Worm (Caenorhabditis elegans): Measurements from ENCODE around the gene F35D11.3.

F35D11.3 gene

ce11 chrII:4638891-4639290, 30.7 kb downstream of the F35D11.3 start:
- TF ChIP-seq scrt-1 (GFP tag; IDR thresholded peaks at IDR 0.05) (no peak), hmg-4 (GFP tag; optimal IDR thresholded peaks at IDR 0.05) (no peak), flt-1 (GFP tag; IDR thresholded peaks at IDR 0.05) (no peak)

ce11 chrII:4640748-4641147, 32.6 kb downstream of the F35D11.3 start:
- no peak for TF ChIP-seq F13C5.2 (tag; optimal IDR thresholded peaks at IDR 0.05)
- TF ChIP-seq ama-1 (optimal IDR thresholded peaks at IDR 0.05), result no peak
- no peak for TF ChIP-seq tra-4 (tag; optimal IDR thresholded peaks at IDR 0.05)
- TF ChIP-seq B0310.2 (tag; optimal IDR thresholded peaks at IDR 0.05), result no peak
- TF ChIP-seq ceh-36 (tag; optimal IDR thresholded peaks at IDR 0.05), result no peak
- no peak for TF ChIP-seq ets-7 (tag; optimal IDR thresholded peaks at IDR 0.05)
- TF ChIP-seq tbx-37 (GFP tag; conservative IDR thresholded peaks at IDR 0.05), result no peak
- TF ChIP-seq flt-1 (GFP tag; IDR thresholded peaks at IDR 0.05), result no peak
- no peak for TF ChIP-seq hmg-4 (GFP tag; optimal IDR thresholded peaks at IDR 0.05)
- no peak for TF ChIP-seq scrt-1 (GFP tag; IDR thresholded peaks at IDR 0.05)
- TF ChIP-seq aly-1 (tag; optimal IDR thresholded peaks at IDR 0.05), result no peak
- no peak for TF ChIP-seq sea-1 (GFP tag; conservative IDR thresholded peaks at IDR 0.05)
- TF ChIP-seq pes-1 (GFP tag; IDR thresholded peaks at IDR 0.05), result no peak
- no peak for TF ChIP-seq hnd-1 (tag; optimal IDR thresholded peaks at IDR 0.05)
- no peak for TF ChIP-seq hmbx-1 (tag; optimal IDR thresholded peaks at IDR 0.05)
- no peak for TF ChIP-seq ceh-13 (GFP tag; optimal IDR thresholded peaks at IDR 0.05)
- no peak for TF ChIP-seq tbx-11 (GFP tag; IDR thresholded peaks at IDR 0.05)

- no peak for TF ChIP-seq ceh-36 (tag; optimal IDR thresholded peaks at IDR 0.05)
- no peak for TF ChIP-seq ets-7 (tag; optimal IDR thresholded peaks at IDR 0.05)
- no peak for TF ChIP-seq scrt-1 (GFP tag; IDR thresholded peaks at IDR 0.05)
- TF ChIP-seq hmg-4 (GFP tag; optimal IDR thresholded peaks at IDR 0.05), result no peak
- no peak for TF ChIP-seq tbx-11 (GFP tag; IDR thresholded peaks at IDR 0.05)
- no peak for TF ChIP-seq hnd-1 (tag; optimal IDR thresholded peaks at IDR 0.05)
- TF ChIP-seq ceh-13 (GFP tag; optimal IDR thresholded peaks at IDR 0.05), result no peak
- TF ChIP-seq ama-1 (optimal IDR thresholded peaks at IDR 0.05), result no peak
- no peak for TF ChIP-seq aly-1 (tag; optimal IDR thresholded peaks at IDR 0.05)
- no peak for TF ChIP-seq flt-1 (GFP tag; IDR thresholded peaks at IDR 0.05)
- no peak for TF ChIP-seq sea-1 (GFP tag; conservative IDR thresholded peaks at IDR 0.05)
Measured at ce11 chrII:4648785-4649184, 40.6 kb downstream of the F35D11.3 start, which contains the start of gene lgc-27. lgc-27 (plus strand) TSS chrII:4649085.

- TF ChIP-seq ceh-36 (tag; optimal IDR thresholded peaks at IDR 0.05), result no peak
- TF ChIP-seq scrt-1 (GFP tag; IDR thresholded peaks at IDR 0.05), result no peak
- TF ChIP-seq F13C5.2 (tag; optimal IDR thresholded peaks at IDR 0.05), result no peak
- TF ChIP-seq sea-1 (GFP tag; conservative IDR thresholded peaks at IDR 0.05), result no peak
- TF ChIP-seq ceh-13 (GFP tag; optimal IDR thresholded peaks at IDR 0.05), result no peak
- TF ChIP-seq hmg-4 (GFP tag; optimal IDR thresholded peaks at IDR 0.05), result no peak
- TF ChIP-seq flt-1 (GFP tag; IDR thresholded peaks at IDR 0.05), result no peak
- no peak for TF ChIP-seq hmbx-1 (tag; optimal IDR thresholded peaks at IDR 0.05)
- no peak for TF ChIP-seq pes-1 (GFP tag; IDR thresholded peaks at IDR 0.05)
- TF ChIP-seq B0310.2 (tag; optimal IDR thresholded peaks at IDR 0.05), result no peak
- TF ChIP-seq ets-7 (tag; optimal IDR thresholded peaks at IDR 0.05), result no peak
- TF ChIP-seq tbx-37 (GFP tag; conservative IDR thresholded peaks at IDR 0.05), result no peak
Measured at ce11 chrII:4650072-4650471, 41.9 kb downstream of the F35D11.3 start.

- TF ChIP-seq hmg-4 (GFP tag; optimal IDR thresholded peaks at IDR 0.05) (no peak), scrt-1 (GFP tag; IDR thresholded peaks at IDR 0.05) (no peak), tbx-11 (GFP tag; IDR thresholded peaks at IDR 0.05) (no peak), aly-1 (tag; optimal IDR thresholded peaks at IDR 0.05) (no peak), hmbx-1 (tag; optimal IDR thresholded peaks at IDR 0.05) (no peak), B0310.2 (tag; optimal IDR thresholded peaks at IDR 0.05) (no peak), ceh-13 (GFP tag; optimal IDR thresholded peaks at IDR 0.05) (no peak), sea-1 (GFP tag; conservative IDR thresholded peaks at IDR 0.05) (no peak), ceh-36 (tag; optimal IDR thresholded peaks at IDR 0.05) (no peak), F13C5.2 (tag; optimal IDR thresholded peaks at IDR 0.05) (no peak), ama-1 (optimal IDR thresholded peaks at IDR 0.05) (no peak), flt-1 (GFP tag; IDR thresholded peaks at IDR 0.05) (no peak), ets-7 (tag; optimal IDR thresholded peaks at IDR 0.05) (no peak), pes-1 (GFP tag; IDR thresholded peaks at IDR 0.05) (no peak), hnd-1 (tag; optimal IDR thresholded peaks at IDR 0.05) (no peak)
Measured at ce11 chrII:4655834-4656233, 47.7 kb downstream of the F35D11.3 start, which contains the start of gene fut-6. fut-6 (minus strand) TSS chrII:4655934.

- no peak for TF ChIP-seq flt-1 (GFP tag; IDR thresholded peaks at IDR 0.05)
- no peak for TF ChIP-seq hmbx-1 (tag; optimal IDR thresholded peaks at IDR 0.05)
- TF ChIP-seq pes-1 (GFP tag; IDR thresholded peaks at IDR 0.05), result no peak
- no peak for TF ChIP-seq tra-4 (tag; optimal IDR thresholded peaks at IDR 0.05)
- no peak for TF ChIP-seq scrt-1 (GFP tag; IDR thresholded peaks at IDR 0.05)
- TF ChIP-seq tbx-37 (GFP tag; conservative IDR thresholded peaks at IDR 0.05), result no peak
- TF ChIP-seq F13C5.2 (tag; optimal IDR thresholded peaks at IDR 0.05), result no peak
- no peak for TF ChIP-seq aly-1 (tag; optimal IDR thresholded peaks at IDR 0.05)
- no peak for TF ChIP-seq hmg-4 (GFP tag; optimal IDR thresholded peaks at IDR 0.05)
- TF ChIP-seq sea-1 (GFP tag; conservative IDR thresholded peaks at IDR 0.05), result no peak
- no peak for TF ChIP-seq B0310.2 (tag; optimal IDR thresholded peaks at IDR 0.05)
- no peak for TF ChIP-seq ceh-36 (tag; optimal IDR thresholded peaks at IDR 0.05)
- no peak for TF ChIP-seq hnd-1 (tag; optimal IDR thresholded peaks at IDR 0.05)
- TF ChIP-seq tbx-11 (GFP tag; IDR thresholded peaks at IDR 0.05), result no peak
- TF ChIP-seq ama-1 (optimal IDR thresholded peaks at IDR 0.05), result no peak
- TF ChIP-seq ets-7 (tag; optimal IDR thresholded peaks at IDR 0.05), result no peak
Measured at ce11 chrII:4657370-4657769, 49.2 kb downstream of the F35D11.3 start.

ce11 chrII:4658245-4658644, 50.1 kb downstream of the F35D11.3 start:
- TF ChIP-seq hnd-1 (tag; optimal IDR thresholded peaks at IDR 0.05), result no peak
- TF ChIP-seq hmg-4 (GFP tag; optimal IDR thresholded peaks at IDR 0.05), result no peak
- no peak for TF ChIP-seq B0310.2 (tag; optimal IDR thresholded peaks at IDR 0.05)
- TF ChIP-seq scrt-1 (GFP tag; IDR thresholded peaks at IDR 0.05), result no peak
- no peak for TF ChIP-seq sea-1 (GFP tag; conservative IDR thresholded peaks at IDR 0.05)
- TF ChIP-seq ceh-13 (GFP tag; optimal IDR thresholded peaks at IDR 0.05), result no peak
- TF ChIP-seq hmbx-1 (tag; optimal IDR thresholded peaks at IDR 0.05), result no peak
- no peak for TF ChIP-seq pes-1 (GFP tag; IDR thresholded peaks at IDR 0.05)
- no peak for TF ChIP-seq ama-1 (optimal IDR thresholded peaks at IDR 0.05)
- no peak for TF ChIP-seq ets-7 (tag; optimal IDR thresholded peaks at IDR 0.05)
- TF ChIP-seq flt-1 (GFP tag; IDR thresholded peaks at IDR 0.05), result no peak
- no peak for TF ChIP-seq tra-4 (tag; optimal IDR thresholded peaks at IDR 0.05)
- no peak for TF ChIP-seq tbx-11 (GFP tag; IDR thresholded peaks at IDR 0.05)
- no peak for TF ChIP-seq tbx-37 (GFP tag; conservative IDR thresholded peaks at IDR 0.05)
- TF ChIP-seq aly-1 (tag; optimal IDR thresholded peaks at IDR 0.05), result no peak
- TF ChIP-seq ceh-36 (tag; optimal IDR thresholded peaks at IDR 0.05), result no peak
